Fruit fly (Drosophila melanogaster) whole organism, embryonic: ENCODE data around the gene djl.

Source experiments
- Awh ChIP-seq: fragments of 200-800 bp; sonication (Bioruptor generic); IDR thresholded peaks from 2 replicates; pipeline ENCODE4, ENCODE4 v1.3.6; 2022; ENCODE audit warnings: missing biosample characterization, missing genetic modification characterization
- B-H1 ChIP-seq: fragments of 200-800 bp; sonication (Bioruptor generic); IDR thresholded peaks from 3 replicates; pipeline ENCODE4 v1.3.6; 2022; ENCODE audit warnings: missing biosample characterization, missing genetic modification characterization
- C15 ChIP-seq: fragments of 200-800 bp; sonication (Bioruptor generic); IDR thresholded peaks from 3 replicates; pipeline ENCODE4 v1.3.6; 2022; ENCODE audit warnings: missing biosample characterization, missing genetic modification characterization
- CG10366 ChIP-seq: fragments of 200-800 bp; sonication (Bioruptor generic); IDR thresholded peaks from 2 replicates; pipeline ENCODE4 v1.3.6; 2022; ENCODE audit warnings: missing biosample characterization, missing genetic modification characterization
- CG12219 ChIP-seq: fragments of 200-800 bp; sonication (Bioruptor generic); optimal IDR thresholded peaks from 3 replicates; lab custom pipeline; 2018; ENCODE audit warnings: missing biosample characterization, mild to moderate bottlenecking, missing genetic modification characterization
- CG1233 ChIP-seq: fragments of 200-800 bp; sonication (Bioruptor generic); optimal IDR thresholded peaks from 4 replicates; lab custom pipeline; 2018; ENCODE audit warnings: missing biosample characterization, mild to moderate bottlenecking, missing genetic modification characterization
- CG1529 ChIP-seq: fragments of 200-800 bp; sonication (Bioruptor generic); optimal IDR thresholded peaks from 3 replicates; lab custom pipeline; 2018; ENCODE audit warnings: missing biosample characterization, missing genetic modification characterization
- CG2120 ChIP-seq: fragments of 200-800 bp; sonication (Bioruptor generic); optimal IDR thresholded peaks from 3 replicates; lab custom pipeline; 2016; ENCODE audit warnings: missing biosample characterization, missing genetic modification characterization
- CG3065 ChIP-seq: fragments of 200-800 bp; sonication (Bioruptor generic); optimal IDR thresholded peaks from 2 replicates; lab custom pipeline; 2016; ENCODE audit warnings: missing biosample characterization, missing genetic modification characterization
- CG31365 ChIP-seq: fragments of 200-800 bp; sonication (Bioruptor generic); optimal IDR thresholded peaks from 2 replicates; lab custom pipeline; 2018; ENCODE audit warnings: missing biosample characterization, mild to moderate bottlenecking, missing genetic modification characterization
- CG33557 ChIP-seq: fragments of 200-800 bp; sonication (Bioruptor generic); optimal IDR thresholded peaks from 2 replicates; lab custom pipeline; 2019; ENCODE audit warnings: missing biosample characterization, mild to moderate bottlenecking, missing genetic modification characterization, moderate library complexity
- CG34224 ChIP-seq: fragments of 200-800 bp; sonication (Bioruptor generic); IDR thresholded peaks from 3 replicates; pipeline ENCODE4 v1.3.6; 2022; ENCODE audit warnings: missing biosample characterization, missing genetic modification characterization; ENCODE audit not compliant: partially characterized antibody
- CG3838 ChIP-seq: fragments of 200-800 bp; sonication (Bioruptor generic); optimal IDR thresholded peaks from 3 replicates; lab custom pipeline; 2016; ENCODE audit warnings: missing biosample characterization, missing genetic modification characterization
- CG6254 ChIP-seq: fragments of 200-800 bp; sonication (Bioruptor generic); optimal IDR thresholded peaks from 3 replicates; lab custom pipeline; 2017; ENCODE audit warnings: mild to moderate bottlenecking, missing biosample characterization, missing genetic modification reagents, missing genetic modification characterization
- CG8388 ChIP-seq: fragments of 200-800 bp; sonication (Bioruptor generic); optimal IDR thresholded peaks from 2 replicates; lab custom pipeline; 2019; ENCODE audit warnings: missing biosample characterization, mild to moderate bottlenecking, missing genetic modification characterization, moderate library complexity
- CG8924 ChIP-seq: fragments of 200-800 bp; optimal IDR thresholded peaks from 3 replicates; lab custom pipeline; 2019; ENCODE audit warnings: missing biosample characterization, mild to moderate bottlenecking, missing genetic modification characterization, moderate library complexity
- CG8944 ChIP-seq: fragments of 200-800 bp; sonication (Bioruptor generic); optimal IDR thresholded peaks from 3 replicates; lab custom pipeline; 2016; ENCODE audit warnings: missing biosample characterization, missing genetic modification characterization
- CG9437 ChIP-seq: fragments of 200-800 bp; sonication (Bioruptor generic); optimal IDR thresholded peaks from 2 replicates; lab custom pipeline; 2018; ENCODE audit warnings: missing biosample characterization, mild to moderate bottlenecking, missing genetic modification characterization
- CG9876 ChIP-seq: fragments of 200-800 bp; sonication (Bioruptor generic); optimal IDR thresholded peaks from 2 replicates; lab custom pipeline; 2016; ENCODE audit warnings: missing biosample characterization, missing genetic modification characterization
- Hand ChIP-seq: fragments of 200-800 bp; sonication (Bioruptor generic); optimal IDR thresholded peaks from 2 replicates; lab custom pipeline; 2017; ENCODE audit warnings: mild to moderate bottlenecking, missing biosample characterization, missing genetic modification reagents, missing genetic modification characterization
- Hey ChIP-seq: fragments of 200-800 bp; sonication (Bioruptor generic); optimal IDR thresholded peaks from 3 replicates; lab custom pipeline; 2018; ENCODE audit warnings: missing biosample characterization, mild to moderate bottlenecking, missing genetic modification characterization
- Hmx ChIP-seq: fragments of 200-800 bp; sonication (Bioruptor generic); optimal IDR thresholded peaks from 2 replicates; lab custom pipeline; 2016; ENCODE audit warnings: missing biosample characterization, missing genetic modification characterization
- Hr51 ChIP-seq, 2 experiments: fragments of 200-800 bp; sonication (Bioruptor generic); optimal IDR thresholded peaks; 2 replicates in 1 of 2; 3 replicates in 1 of 2; lab custom pipeline; 2016 to 2018; ENCODE audit warnings: missing biosample characterization in 2 of 2, missing genetic modification characterization in 2 of 2, mild to moderate bottlenecking in 1 of 2, moderate library complexity in 1 of 2
- Med ChIP-seq: fragments of 200-800 bp; sonication (Bioruptor generic); peaks from one replicate; lab custom pipeline; 2016; ENCODE audit warnings: missing biosample characterization, missing genetic modification characterization, mild to moderate bottlenecking, inconsistent platforms, moderate library complexity
- Myb ChIP-seq: fragments of 200-800 bp; sonication (Bioruptor generic); optimal IDR thresholded peaks from 2 replicates; lab custom pipeline; 2016; ENCODE audit warnings: missing biosample characterization, missing genetic modification characterization
- NC2β ChIP-seq: fragments of 200-800 bp; sonication (Bioruptor generic); optimal IDR thresholded peaks from 2 replicates; lab custom pipeline; 2016; ENCODE audit warnings: missing biosample characterization, missing genetic modification characterization
- Ravus ChIP-seq: fragments of 200-800 bp; sonication (Bioruptor generic); IDR thresholded peaks from 2 replicates; pipeline ENCODE4 v1.3.6; 2022; ENCODE audit warnings: missing biosample characterization, missing genetic modification characterization
- Xbp1 ChIP-seq: fragments of 200-800 bp; sonication (Bioruptor generic); optimal IDR thresholded peaks from 3 replicates; lab custom pipeline; 2016; ENCODE audit warnings: missing biosample characterization, mild to moderate bottlenecking, missing genetic modification characterization
- abd-A ChIP-seq: fragments of 200-800 bp; sonication (Bioruptor generic); optimal IDR thresholded peaks from 3 replicates; lab custom pipeline; 2019; ENCODE audit warnings: missing biosample characterization, mild to moderate bottlenecking, missing genetic modification characterization, moderate library complexity
- caup ChIP-seq: fragments of 200-800 bp; sonication (Bioruptor generic); optimal IDR thresholded peaks from 3 replicates; lab custom pipeline; 2017; ENCODE audit warnings: missing biosample characterization, mild to moderate bottlenecking, missing genetic modification characterization, moderate library complexity; ENCODE audit not compliant: severe bottlenecking
- chm ChIP-seq: fragments of 200-800 bp; sonication (Bioruptor generic); IDR thresholded peaks from 2 replicates; pipeline ENCODE4 v1.3.6; 2022; ENCODE audit warnings: missing biosample characterization, missing genetic modification characterization
- crol ChIP-seq: fragments of 200-800 bp; sonication (Bioruptor generic); IDR thresholded peaks from 2 replicates; pipeline ENCODE4 v1.3.6; 2022; ENCODE audit warnings: missing biosample characterization, missing genetic modification characterization
- emc ChIP-seq: fragments of 200-800 bp; sonication (Bioruptor generic); optimal IDR thresholded peaks from 2 replicates; lab custom pipeline; 2016; ENCODE audit warnings: missing biosample characterization, missing genetic modification characterization
- ewg ChIP-seq: fragments of 200-800 bp; sonication (Bioruptor generic); optimal IDR thresholded peaks from 3 replicates; lab custom pipeline; 2017; ENCODE audit warnings: mild to moderate bottlenecking, missing biosample characterization, missing genetic modification reagents, missing genetic modification characterization
- fd64A ChIP-seq: fragments of 200-800 bp; sonication (Bioruptor generic); optimal IDR thresholded peaks from 3 replicates; lab custom pipeline; 2018; ENCODE audit warnings: missing biosample characterization, mild to moderate bottlenecking, missing genetic modification characterization
- hbn ChIP-seq: fragments of 200-800 bp; sonication (Bioruptor generic); IDR thresholded peaks from 2 replicates; pipeline ENCODE4 v1.3.6; 2022; ENCODE audit warnings: missing biosample characterization, missing genetic modification characterization; ENCODE audit not compliant: partially characterized antibody
- pan ChIP-seq, 4 experiments: fragments of >200 bp in 3 of 4; fragments of 200-800 bp in 1 of 4; sonication (Bioruptor generic) in 1 of 4; optimal IDR thresholded peaks in 3 of 4; IDR thresholded peaks in 1 of 4; 2 replicates each; pipeline versions ENCODE4 v1.3.6 to Lab custom; 2017 to 2022; ENCODE audit warnings: missing biosample characterization in 2 of 4, missing genetic modification characterization in 2 of 4, mixed read lengths in 1 of 4
- peb ChIP-seq: fragments of 200-800 bp; sonication (Bioruptor generic); IDR thresholded peaks from 2 replicates; pipeline ENCODE4 v1.3.6; 2022; ENCODE audit warnings: missing biosample characterization, missing genetic modification characterization
- pnt ChIP-seq: fragments of 200-800 bp; sonication (Bioruptor generic); optimal IDR thresholded peaks from 3 replicates; lab custom pipeline; 2016; ENCODE audit warnings: missing biosample characterization, missing genetic modification characterization
- ro ChIP-seq: fragments of 200-800 bp; sonication (Bioruptor generic); IDR thresholded peaks from 2 replicates; pipeline ENCODE4 v1.3.6; 2022; ENCODE audit warnings: missing biosample characterization, missing genetic modification characterization
- sens-2 ChIP-seq: fragments of 200-800 bp; sonication (Bioruptor generic); IDR thresholded peaks from 2 replicates; pipeline ENCODE4 v1.3.6; 2022; ENCODE audit warnings: missing biosample characterization, missing genetic modification characterization
- slp2 ChIP-seq: fragments of 200-800 bp; sonication (Bioruptor generic); optimal IDR thresholded peaks from 2 replicates; lab custom pipeline; 2016; ENCODE audit warnings: missing biosample characterization, missing genetic modification characterization
- tll ChIP-seq, 2 experiments: fragments of 200-800 bp in 1 of 2; fragments of >200 bp in 1 of 2; sonication (Bioruptor generic) in 1 of 2; optimal IDR thresholded peaks; 2 replicates each; lab custom pipeline; 2017 to 2019; ENCODE audit warnings: missing biosample characterization in 2 of 2, missing genetic modification characterization in 2 of 2, mild to moderate bottlenecking in 1 of 2, moderate library complexity in 1 of 2
- toy ChIP-seq: fragments of 200-800 bp; sonication (Bioruptor generic); IDR thresholded peaks from 2 replicates; pipeline ENCODE4 v1.3.6; 2022; ENCODE audit warnings: missing biosample characterization, missing genetic modification characterization
- twi ChIP-seq: fragments of 200-800 bp; optimal IDR thresholded peaks from 2 replicates; lab custom pipeline; 2019; ENCODE audit warnings: missing biosample characterization, mild to moderate bottlenecking, missing genetic modification characterization, moderate library complexity
- usp ChIP-seq: fragments of >200 bp; optimal IDR thresholded peaks from 2 replicates; lab custom pipeline; 2017; ENCODE audit warnings: missing biosample characterization, missing genetic modification characterization
- wek ChIP-seq: fragments of 200-800 bp; sonication (Bioruptor generic); optimal IDR thresholded peaks from 3 replicates; lab custom pipeline; 2018; ENCODE audit warnings: missing biosample characterization, mild to moderate bottlenecking, missing genetic modification characterization, moderate library complexity
- z ChIP-seq: fragments of 200-800 bp; sonication (Bioruptor generic); IDR thresholded peaks from 3 replicates; pipeline ENCODE4 v1.3.6; 2022; ENCODE audit warnings: missing biosample characterization, missing genetic modification characterization

djl gene

dm6 chr3R:7102853-7103833 lies 42.6 kb downstream of the djl start (continued):
- TF ChIP-seq CG3065 (GFP tag; lab: Kevin White, UChicago) (no peak), C15 (GFP tag; lab: Robert Waterston, UW) (no peak), peb (GFP tag; lab: Robert Waterston, UW) (no peak), CG1529 (GFP tag; lab: Kevin White, UChicago) (peak; percentile 26), CG12219 (GFP tag; lab: Kevin White, UChicago) (peak; percentile 60), Awh (GFP tag; lab: Robert Waterston, UW) (no peak; the same call in 1 of the 2 replicates), twi (peak; percentile 94), CG9876 (GFP tag; lab: Kevin White, UChicago) (no peak), sens-2 (peak; percentile 60), Hand (no peak), chm (GFP tag; lab: Robert Waterston, UW) (peak; percentile 8; the same call in 1 of the 2 replicates), emc (GFP tag; lab: Kevin White, UChicago) (no peak), ro (GFP tag; lab: Robert Waterston, UW) (no peak), caup (GFP tag; lab: Kevin White, UChicago) (no peak), wek (GFP tag; lab: Kevin White, UChicago) (peak; percentile 5), toy (no peak), crol (GFP tag; lab: Robert Waterston, UW) (peak; percentile 91), NC2β (GFP tag; lab: Kevin White, UChicago) (no peak), CG8924 (tag; lab: Kevin White, UChicago) (peak; percentile 33), Hr51 (GFP tag; optimal IDR thresholded peaks at IDR 0.05; lab: Kevin White, UChicago) (no peak), z (GFP tag; lab: Robert Waterston, UW) (peak; percentile 78), CG10366 (GFP tag; lab: Robert Waterston, UW) (no peak), CG9437 (GFP tag; lab: Kevin White, UChicago) (no peak), Hey (tag; lab: Kevin White, UChicago) (no peak), CG34224 (GFP tag; lab: Robert Waterston, UW) (no peak), Hmx (GFP tag; lab: Kevin White, UChicago) (no peak), CG6254 (GFP tag; lab: Kevin White, UChicago) (peak; percentile 4), pan (optimal IDR thresholded peaks at IDR 0.05; lab: Kevin White, UChicago) (no peak), pan (GFP tag; optimal IDR thresholded peaks at IDR 0.05 in 1 of 2, IDR thresholded peaks at IDR 0.05 in 1 of 2) (peak in 1 of 2 experiments; percentile 21), CG31365 (tag; lab: Kevin White, UChicago) (no peak), Xbp1 (GFP tag; lab: Kevin White, UChicago) (no peak), B-H1 (GFP tag; lab: Robert Waterston, UW) (no peak), CG33557 (GFP tag; lab: Kevin White, UChicago) (no peak), CG1233 (no peak), CG8944 (GFP tag; lab: Kevin White, UChicago) (no peak), tll (GFP tag; optimal IDR thresholded peaks at IDR 0.05; lab: Kevin White, UChicago) (no peak), fd64A (peak; percentile 19), Ravus (GFP tag; lab: Robert Waterston, UW) (no peak), usp (GFP tag; lab: Kevin White, UChicago) (no peak), CG8388 (no peak), abd-A (tag; lab: Kevin White, UChicago) (peak; percentile 84), Med (GFP tag; lab: Kevin White, UChicago) (peak; percentile 78), CG3838 (GFP tag; lab: Kevin White, UChicago) (peak; percentile 1), slp2 (no peak), CG2120 (GFP tag; lab: Kevin White, UChicago) (no peak), Myb (GFP tag; lab: Kevin White, UChicago) (no peak), hbn (GFP tag; lab: Robert Waterston, UW) (no peak), pnt (GFP tag; lab: Kevin White, UChicago) (no peak), ewg (GFP tag; lab: Kevin White, UChicago) (peak; percentile 44)
